Worm (Caenorhabditis elegans): Measurements from ENCODE around the gene F53A9.9.

DNA sequence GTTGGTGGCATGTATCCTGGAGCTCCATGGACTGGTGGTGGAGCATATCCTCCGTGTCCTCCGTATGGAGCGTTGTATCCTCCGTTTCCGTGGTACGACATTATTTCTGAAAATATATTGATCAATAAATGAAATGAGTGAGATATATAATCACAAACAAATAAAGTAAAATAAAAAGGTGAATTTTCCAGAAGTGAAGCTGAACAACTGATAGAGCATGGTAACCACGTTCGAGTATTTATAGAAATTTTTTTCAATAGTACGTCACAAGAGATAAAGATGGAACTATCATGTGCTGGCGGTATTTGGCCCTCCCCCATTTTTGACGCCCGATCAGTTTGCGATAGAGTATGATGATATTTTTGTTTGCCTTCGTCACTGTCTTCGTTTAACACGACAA, 3.7 kb downstream of the F53A9.9 start, which contains the start of gene F53A9.7:
- no peak for TF ChIP-seq D1046.2 (GFP tag; IDR thresholded peaks at IDR 0.05)
- TF ChIP-seq F49E8.2 (tag; optimal IDR thresholded peaks at IDR 0.05; ENCODE audit: borderline replicate concordance), result no peak
- no peak for TF ChIP-seq skn-1 (tag; optimal IDR thresholded peaks at IDR 0.05)

All from whole organism, L4 larva.